Fruit fly (Drosophila melanogaster) whole organism, wandering third instar larva: ENCODE results near the gene CG10581.
A peak's percentile ranks its signal among the peaks of the same experiment; 100 is the strongest.

ENCODE experiments used
- Abd-B ChIP-seq: fragments of >200 bp; optimal IDR thresholded peaks from 2 replicates; lab custom pipeline; 2017; ENCODE audit warnings: missing biosample characterization, missing genetic modification characterization
- GATAd ChIP-seq: sonication (Bioruptor generic); optimal IDR thresholded peaks from 2 replicates; lab custom pipeline; 2016; ENCODE audit warnings: missing biosample characterization, missing genetic modification characterization
- Myc ChIP-seq: fragments of >200 bp; optimal IDR thresholded peaks from 2 replicates; lab custom pipeline; 2017
- Vsx2 ChIP-seq: fragments of 200-300, 225-300 bp; sonication (Bioruptor generic); optimal IDR thresholded peaks from 2 replicates; lab custom pipeline; 2018; ENCODE audit warnings: missing biosample characterization, missing genetic modification characterization; ENCODE audit not compliant: partially characterized antibody
- brk ChIP-seq: fragments of 200-800 bp; sonication (Bioruptor generic); optimal IDR thresholded peaks from 2 replicates; lab custom pipeline; 2016; ENCODE audit warnings: missing biosample characterization, mild to moderate bottlenecking, missing genetic modification characterization
- h ChIP-seq: fragments of 200-800 bp; sonication (Bioruptor generic); optimal IDR thresholded peaks from 3 replicates; lab custom pipeline; 2016; ENCODE audit warnings: missing biosample characterization, mild to moderate bottlenecking, missing genetic modification characterization
- usp ChIP-seq: fragments of >200 bp; optimal IDR thresholded peaks from 2 replicates; lab custom pipeline; 2017; ENCODE audit warnings: missing biosample characterization, missing genetic modification characterization

DNA sequence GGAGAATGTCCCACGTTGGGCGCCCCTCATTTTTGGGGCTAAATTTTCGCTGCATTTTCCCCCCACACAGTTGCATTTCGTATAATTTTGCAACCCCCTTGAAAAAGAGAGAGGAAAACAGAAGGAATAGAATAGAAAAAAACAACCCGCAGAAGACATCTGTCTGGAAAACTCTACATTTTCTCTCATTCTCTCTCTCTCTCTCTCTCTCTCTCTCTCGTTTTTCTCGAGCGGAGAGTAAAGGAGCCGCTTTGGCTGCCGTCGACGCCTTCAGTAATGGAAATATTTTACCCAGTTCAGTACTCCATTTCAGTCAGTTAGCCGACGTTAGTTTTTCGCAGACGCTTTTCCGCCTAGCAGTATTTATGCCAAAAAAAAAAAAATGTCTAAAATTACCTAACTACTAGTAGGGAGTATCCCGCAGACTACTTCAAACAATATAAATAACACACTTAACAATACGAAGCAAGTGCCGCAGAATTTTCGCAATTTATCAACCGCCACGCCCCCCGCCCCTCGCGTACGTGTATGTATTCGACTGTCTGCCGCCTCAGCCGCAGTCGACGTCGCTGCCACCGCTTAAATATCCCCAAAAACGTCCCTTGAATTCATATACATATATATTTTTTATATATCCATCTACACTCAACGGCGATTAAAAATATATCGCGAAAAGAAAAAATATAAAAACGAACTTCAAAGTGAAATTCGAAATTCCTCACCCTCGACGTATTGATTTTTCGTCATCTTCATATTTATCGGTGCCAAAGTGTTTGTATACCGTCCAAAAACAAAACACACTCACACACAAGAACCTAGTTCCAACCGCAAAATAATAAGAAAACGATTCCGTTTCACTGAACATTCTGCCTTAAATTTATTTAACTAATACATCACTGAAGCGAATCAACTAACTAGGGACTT is 14.0 kb upstream of the CG10581 start:
- TF ChIP-seq usp (GFP tag; lab: Kevin White, UChicago) (no peak), Vsx2 (GFP tag; lab: Kevin White, UChicago) (no peak), brk (GFP tag; lab: Kevin White, UChicago) (peak; percentile 2), Myc (lab: Kevin White, UChicago) (no peak), GATAd (GFP tag; lab: Kevin White, UChicago) (no peak), Abd-B (GFP tag; lab: Kevin White, UChicago) (no peak), h (GFP tag; lab: Kevin White, UChicago) (no peak)
